Worm (Caenorhabditis elegans): ENCODE data around the gene mrps-9.

ce11 chrIII:8245591-8245990 is 20.3 kb upstream of the mrps-9 start, which contains the start of gene C02F5.3:
- TF ChIP-seq unc-130 (tag; optimal IDR thresholded peaks at IDR 0.05) (no peak), sptf-1 (tag; optimal IDR thresholded peaks at IDR 0.05) (no peak), ztf-11 (tag; optimal IDR thresholded peaks at IDR 0.05) (no peak), ztf-4 (tag; optimal IDR thresholded peaks at IDR 0.05) (no peak), Y116A8C.19 (tag; optimal IDR thresholded peaks at IDR 0.05; ENCODE audit: borderline replicate concordance) (no peak), ama-1 (optimal IDR thresholded peaks at IDR 0.05) (no peak)
